Fruit fly (Drosophila melanogaster) S2 (cell line): ENCODE data around the gene CG3744.

ENCODE experiments used
- CG8478 ChIP-seq: fragments of >200 bp; optimal IDR thresholded peaks from 2 replicates; lab custom pipeline; 2018
- CTCF ChIP-seq, 2 experiments: fragments of >200 bp; optimal IDR thresholded peaks; 2 replicates each; lab custom pipeline; 2018

DNA sequence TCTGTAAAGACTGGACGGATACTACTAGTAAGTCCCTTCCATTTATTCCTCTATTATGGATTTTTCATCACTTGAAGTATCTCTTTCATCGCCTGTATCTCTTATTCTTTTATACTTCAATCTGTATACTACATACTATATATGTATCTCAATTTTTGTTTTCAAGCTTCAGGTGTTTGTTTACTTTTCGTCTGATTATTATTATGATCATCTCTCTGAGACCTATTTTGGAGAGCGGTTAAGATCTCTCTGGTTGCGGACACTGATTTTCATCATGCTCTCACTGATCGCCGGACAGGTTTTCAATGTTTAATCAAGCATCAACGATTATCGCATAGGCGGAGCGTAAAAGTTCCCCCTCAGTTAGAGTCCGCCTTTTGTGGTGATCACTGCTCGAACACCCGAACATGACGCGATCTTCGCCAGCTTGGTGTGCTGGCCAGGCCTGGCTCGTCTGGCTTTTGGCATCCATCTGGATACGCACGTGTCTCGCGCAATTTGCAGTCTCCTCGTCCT lies 13.8 kb downstream of the CG3744 start, which contains the start of gene CG7016:
- no peak for TF ChIP-seq CG8478 (lab: Kevin White, UChicago)
- no peak for TF ChIP-seq CTCF (optimal IDR thresholded peaks at IDR 0.05; lab: Kevin White, UChicago)
